Worm (Caenorhabditis elegans) whole organism, mixed stage, embryonic: ENCODE results near the gene M110.8.

Experiments
- M03D4.4 ChIP-seq: sonication (generic microtip); optimal IDR thresholded peaks from 2 replicates; lab custom pipeline; 2017; ENCODE audit warnings: mild to moderate bottlenecking, missing genetic modification characterization, missing compliant biosample characterization
- blmp-1 ChIP-seq: fragments of 150-350 bp; optimal IDR thresholded peaks from 2 replicates; lab custom pipeline; 2014; ENCODE audit warnings: missing biosample characterization, missing genetic modification characterization
- ceh-39 ChIP-seq: fragments of 150-350 bp; optimal IDR thresholded peaks from 2 replicates; lab custom pipeline; 2014; ENCODE audit warnings: missing biosample characterization, missing genetic modification characterization
- ceh-83 ChIP-seq: fragments of 200-800 bp; sonication (Bioruptor generic); optimal IDR thresholded peaks from 2 replicates; lab custom pipeline; 2018; ENCODE audit warnings: mild to moderate bottlenecking, missing genetic modification characterization, missing compliant biosample characterization
- ces-1 ChIP-seq: fragments of 150-350 bp; optimal IDR thresholded peaks from 2 replicates; lab custom pipeline; 2014; ENCODE audit warnings: missing biosample characterization, missing genetic modification reagents, missing genetic modification characterization
- cnd-1 ChIP-seq: fragments of 200-800 bp; sonication (Bioruptor generic); optimal IDR thresholded peaks from 2 replicates; lab custom pipeline; 2018; ENCODE audit warnings: mild to moderate bottlenecking, missing genetic modification characterization, missing compliant biosample characterization
- drap-1 ChIP-seq: fragments of 200-800 bp; sonication (Bioruptor generic); optimal IDR thresholded peaks from 3 replicates; lab custom pipeline; 2018; ENCODE audit warnings: mild to moderate bottlenecking, missing genetic modification characterization, missing compliant biosample characterization
- elt-1 ChIP-seq: sonication (generic microtip); optimal IDR thresholded peaks from 2 replicates; lab custom pipeline; 2017; ENCODE audit warnings: missing genetic modification characterization, mild to moderate bottlenecking, missing compliant biosample characterization, antibody characterized with exemption, moderate library complexity, borderline replicate concordance; ENCODE audit not compliant: insufficient read depth
- elt-3 ChIP-seq: fragments of 150-350 bp; optimal IDR thresholded peaks from 2 replicates; lab custom pipeline; 2014; ENCODE audit warnings: missing biosample characterization, missing genetic modification characterization
- flh-1 ChIP-seq: fragments of 200-800 bp; sonication (Bioruptor generic); optimal IDR thresholded peaks from 2 replicates; lab custom pipeline; 2018; ENCODE audit warnings: mild to moderate bottlenecking, missing genetic modification characterization, moderate library complexity, missing compliant biosample characterization
- ham-2 ChIP-seq: fragments of 200-800 bp; sonication (Bioruptor generic); optimal IDR thresholded peaks from 2 replicates; lab custom pipeline; 2018; ENCODE audit warnings: mild to moderate bottlenecking, missing genetic modification characterization, missing compliant biosample characterization
- hlh-1 ChIP-seq: fragments of 150-350 bp; optimal IDR thresholded peaks from 2 replicates; lab custom pipeline; 2014; ENCODE audit warnings: missing biosample characterization, missing genetic modification reagents, missing genetic modification characterization
- lin-32 ChIP-seq: fragments of 200-800 bp; sonication (Bioruptor generic); optimal IDR thresholded peaks from 2 replicates; lab custom pipeline; 2018; ENCODE audit warnings: mild to moderate bottlenecking, missing genetic modification characterization, missing compliant biosample characterization
- lsy-2 ChIP-seq: fragments of 150-350 bp; optimal IDR thresholded peaks from 2 replicates; lab custom pipeline; 2014; ENCODE audit warnings: missing biosample characterization, missing genetic modification characterization
- mab-5 ChIP-seq: fragments of 150-350 bp; optimal IDR thresholded peaks from 2 replicates; lab custom pipeline; 2014; ENCODE audit warnings: missing biosample characterization, missing genetic modification characterization
- mep-1 ChIP-seq: fragments of 150-350 bp; optimal IDR thresholded peaks from 2 replicates; lab custom pipeline; 2017; ENCODE audit warnings: missing biosample characterization, missing genetic modification reagents, missing genetic modification characterization, inconsistent platforms
- mls-2 ChIP-seq: sonication (generic microtip); optimal IDR thresholded peaks from 2 replicates; lab custom pipeline; 2016; ENCODE audit warnings: mild to moderate bottlenecking, missing genetic modification characterization, moderate library complexity, missing compliant biosample characterization
- nhr-12 ChIP-seq: fragments of 150-350 bp; optimal IDR thresholded peaks from 2 replicates; lab custom pipeline; 2014; ENCODE audit warnings: missing biosample characterization, missing genetic modification characterization
- nhr-2 ChIP-seq: fragments of 150-350 bp; optimal IDR thresholded peaks from 2 replicates; lab custom pipeline; 2014; ENCODE audit warnings: missing biosample characterization, missing genetic modification characterization
- nhr-237 ChIP-seq: fragments of 150-350 bp; optimal IDR thresholded peaks from 2 replicates; lab custom pipeline; 2014; ENCODE audit warnings: missing biosample characterization, missing genetic modification characterization
- nhr-28 ChIP-seq: fragments of 150-350 bp; optimal IDR thresholded peaks from 2 replicates; lab custom pipeline; 2014; ENCODE audit warnings: missing biosample characterization, missing genetic modification characterization
- pha-4 ChIP-seq: fragments of 150-350 bp; optimal IDR thresholded peaks from 2 replicates; lab custom pipeline; 2018; ENCODE audit warnings: missing biosample characterization, missing genetic modification reagents, missing genetic modification characterization
- sem-2 ChIP-seq: fragments of 200-800 bp; sonication (Bioruptor generic); optimal IDR thresholded peaks from 2 replicates; lab custom pipeline; 2018; ENCODE audit warnings: mild to moderate bottlenecking, missing genetic modification characterization, missing compliant biosample characterization
- snpc-4 ChIP-seq: fragments of 150-350 bp; optimal IDR thresholded peaks from 2 replicates; lab custom pipeline; 2014; ENCODE audit warnings: missing biosample characterization, missing genetic modification characterization
- sptf-1 ChIP-seq: sonication (generic microtip); optimal IDR thresholded peaks from 2 replicates; lab custom pipeline; 2017; ENCODE audit warnings: mild to moderate bottlenecking, missing genetic modification characterization, moderate library complexity, missing compliant biosample characterization
- tbx-8 ChIP-seq: fragments of 200-800 bp; sonication (Bioruptor generic); optimal IDR thresholded peaks from 2 replicates; lab custom pipeline; 2018; ENCODE audit warnings: mild to moderate bottlenecking, missing genetic modification characterization, moderate library complexity, missing compliant biosample characterization
- unc-120 ChIP-seq: sonication (generic microtip); optimal IDR thresholded peaks from 2 replicates; lab custom pipeline; 2017; ENCODE audit warnings: missing genetic modification characterization, missing compliant biosample characterization; ENCODE audit not compliant: poor library complexity, severe bottlenecking
- unc-39 ChIP-seq: fragments of 150-350 bp; optimal IDR thresholded peaks from 2 replicates; lab custom pipeline; 2014; ENCODE audit warnings: missing biosample characterization, missing genetic modification characterization
- unc-62 ChIP-seq: fragments of 150-350 bp; optimal IDR thresholded peaks from 2 replicates; lab custom pipeline; 2014; ENCODE audit warnings: missing biosample characterization, missing genetic modification reagents, missing genetic modification characterization
- zip-8 ChIP-seq: fragments of 150-350 bp; optimal IDR thresholded peaks from 2 replicates; lab custom pipeline; 2014; ENCODE audit warnings: missing biosample characterization, missing genetic modification characterization
- ztf-11 ChIP-seq: fragments of 150-350 bp; optimal IDR thresholded peaks from 2 replicates; lab custom pipeline; 2014; ENCODE audit warnings: missing biosample characterization, missing genetic modification characterization

Gene M110.8

DNA sequence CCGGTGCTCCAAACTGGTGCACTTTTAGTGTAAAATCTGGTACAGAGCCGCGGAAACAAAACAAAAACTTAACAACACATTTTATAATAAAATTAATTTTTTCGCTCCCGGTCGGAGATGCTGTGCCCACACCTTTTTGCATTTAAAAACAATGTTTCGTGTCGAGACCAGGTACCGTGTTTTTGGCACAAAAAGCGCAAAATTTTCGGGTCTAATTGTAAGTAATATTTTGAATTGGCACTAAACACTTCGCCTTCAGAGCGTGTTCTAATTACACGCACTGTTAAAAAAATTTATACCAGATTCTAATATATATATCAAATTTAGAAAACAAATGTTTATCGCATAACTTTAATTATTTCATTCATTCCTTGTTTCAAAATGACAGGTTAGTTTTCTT, 27.9 kb downstream of the M110.8 start, which contains the start of gene dylt-3:
TSS of gene dylt-3 (plus strand) at position 301 of the 400 bp plus-strand sequence.
- no peak for TF ChIP-seq unc-39
- TF ChIP-seq cnd-1 (tag; lab: Kevin White, UChicago), result no peak
- TF ChIP-seq mls-2 (tag; lab: Kevin White, UChicago), result no peak
- no peak for TF ChIP-seq pha-4 (tag; lab: Kevin White, UChicago)
- no peak for TF ChIP-seq sptf-1
- TF ChIP-seq ces-1 (GFP tag; lab: Kevin White, UChicago), result no peak
- TF ChIP-seq ztf-11 (tag; lab: Kevin White, UChicago), result no peak
- no peak for TF ChIP-seq hlh-1

DNA sequence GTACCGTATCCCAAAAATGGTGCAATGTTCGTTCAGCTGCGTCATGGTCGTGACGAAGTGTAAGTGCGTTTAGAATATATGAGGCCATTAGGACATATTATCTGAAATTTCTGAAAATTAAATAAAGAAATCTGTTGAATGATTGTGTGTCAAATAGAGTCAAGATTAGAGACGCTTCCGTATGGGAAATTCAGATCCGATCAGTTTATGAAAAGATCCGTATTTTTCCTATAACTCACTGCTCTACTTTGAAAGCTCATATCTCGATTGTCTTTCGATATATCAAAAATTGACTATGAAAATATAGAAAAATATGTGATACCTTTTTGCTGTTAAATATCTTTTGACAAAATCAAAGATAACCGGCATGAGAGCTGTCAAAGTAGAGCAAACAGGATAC, 29.1 kb downstream of the M110.8 start, which contains the start of gene T05C12.4:
TSS of gene T05C12.4 (minus strand) at position 101 of the 400 bp plus-strand sequence.
- TF ChIP-seq blmp-1 (tag; lab: Kevin White, UChicago) (no peak), mab-5 (no peak), drap-1 (GFP tag; lab: Kevin White, UChicago) (no peak), sem-2 (GFP tag; lab: Kevin White, UChicago) (no peak), nhr-12 (tag; lab: Kevin White, UChicago) (no peak), lsy-2 (tag; lab: Kevin White, UChicago) (no peak), nhr-2 (tag; lab: Kevin White, UChicago) (no peak), elt-1 (tag; lab: Kevin White, UChicago) (no peak), mep-1 (tag; lab: Kevin White, UChicago) (no peak), ceh-83 (no peak)

DNA sequence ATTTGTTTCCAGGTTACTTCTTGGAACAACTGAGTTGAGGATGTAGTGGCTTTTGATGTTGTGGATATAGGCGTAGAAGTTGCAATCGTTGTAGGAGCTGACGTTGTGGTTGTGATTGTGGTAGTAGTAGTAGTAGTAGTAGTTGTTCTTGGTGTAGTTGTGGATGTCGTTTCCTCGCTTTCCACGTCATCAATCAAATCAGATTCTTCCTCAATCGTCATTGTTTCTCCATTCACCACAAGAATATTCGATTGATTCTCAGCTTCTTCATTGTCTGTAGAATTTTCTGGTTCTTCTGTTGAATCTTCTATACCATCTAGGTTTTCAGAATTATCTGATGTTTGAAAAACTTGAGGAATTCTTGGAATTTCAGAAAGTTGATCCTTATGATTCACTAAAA, 30.8 kb downstream of the M110.8 start:
- TF ChIP-seq nhr-237 (tag; lab: Kevin White, UChicago), result no peak
- TF ChIP-seq unc-120 (tag; lab: Kevin White, UChicago), result no peak
- TF ChIP-seq unc-62 (GFP tag; lab: Kevin White, UChicago), result no peak
- TF ChIP-seq M03D4.4 (tag; lab: Kevin White, UChicago), result no peak

DNA sequence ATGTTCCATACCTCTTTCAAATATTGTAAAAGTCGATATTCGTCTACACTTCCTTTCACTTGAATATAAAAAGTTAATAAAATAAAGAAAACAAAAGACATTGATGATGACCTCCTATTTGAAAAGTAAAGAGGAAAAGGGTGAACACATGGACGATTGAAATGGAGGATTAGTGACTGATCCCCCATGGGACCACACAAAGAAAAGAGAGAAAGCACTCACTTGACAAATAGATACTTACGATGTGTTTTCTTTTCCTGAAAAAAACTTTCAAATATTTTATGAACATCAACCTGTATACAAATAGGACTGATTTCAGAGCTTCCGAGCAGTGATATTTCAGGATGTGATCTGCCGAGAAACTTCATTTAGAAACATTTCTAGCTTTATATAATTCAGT, 32.3 kb downstream of the M110.8 start, which contains the start of gene acr-14:
TSS of gene acr-14 (minus strand) at position 101 of the 400 bp plus-strand sequence.
- TF ChIP-seq ces-1 (GFP tag; lab: Kevin White, UChicago) (no peak), lsy-2 (tag; lab: Kevin White, UChicago) (no peak), ham-2 (GFP tag; lab: Kevin White, UChicago) (no peak), tbx-8 (GFP tag; lab: Kevin White, UChicago) (no peak), ceh-83 (no peak), mls-2 (tag; lab: Kevin White, UChicago) (no peak), ceh-39 (tag; lab: Kevin White, UChicago) (no peak), snpc-4 (tag; lab: Kevin White, UChicago) (no peak), ztf-11 (tag; lab: Kevin White, UChicago) (no peak), unc-62 (GFP tag; lab: Kevin White, UChicago) (no peak), sptf-1 (no peak), nhr-237 (tag; lab: Kevin White, UChicago) (no peak), cnd-1 (tag; lab: Kevin White, UChicago) (no peak)

DNA sequence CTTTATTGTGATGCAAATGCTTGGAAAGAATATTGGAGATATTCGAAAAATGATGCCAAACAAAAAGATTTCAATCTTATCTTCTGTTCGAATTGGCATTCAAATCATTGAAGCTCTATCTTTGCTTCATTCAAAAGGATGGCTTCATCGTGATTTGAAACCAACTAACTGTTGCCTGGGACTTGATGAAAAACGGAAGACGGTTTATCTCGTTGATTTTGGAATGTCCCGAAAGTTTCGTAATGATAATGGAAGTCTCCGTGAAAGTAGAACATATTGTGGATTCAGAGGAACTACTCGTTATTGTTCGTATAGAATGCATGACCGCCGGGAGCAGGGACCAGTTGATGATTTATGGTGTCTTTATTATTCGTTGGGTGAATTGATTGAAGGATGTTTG, 35.2 kb downstream of the M110.8 start:
- TF ChIP-seq nhr-28 (tag; lab: Kevin White, UChicago), result no peak
- no peak for TF ChIP-seq ces-1 (GFP tag; lab: Kevin White, UChicago)
- TF ChIP-seq zip-8 (tag; lab: Kevin White, UChicago), result no peak
- no peak for TF ChIP-seq pha-4 (tag; lab: Kevin White, UChicago)
- TF ChIP-seq nhr-12 (tag; lab: Kevin White, UChicago), result no peak
- TF ChIP-seq ceh-83, result no peak
- TF ChIP-seq ham-2 (GFP tag; lab: Kevin White, UChicago), result no peak
- no peak for TF ChIP-seq lin-32
- no peak for TF ChIP-seq unc-39
- TF ChIP-seq elt-3 (tag; lab: Kevin White, UChicago), result no peak
- no peak for TF ChIP-seq snpc-4 (tag; lab: Kevin White, UChicago)
- no peak for TF ChIP-seq flh-1 (GFP tag; lab: Kevin White, UChicago)
- no peak for TF ChIP-seq cnd-1 (tag; lab: Kevin White, UChicago)
- TF ChIP-seq unc-120 (tag; lab: Kevin White, UChicago), result no peak
- TF ChIP-seq, all 35 proteins: peak for 0
